Worm (Caenorhabditis elegans): ENCODE measurements around the gene F52E10.4.

- no peak for TF ChIP-seq aly-2 (tag; optimal IDR thresholded peaks at IDR 0.05)
- TF ChIP-seq lin-15B (tag; optimal IDR thresholded peaks at IDR 0.05) = no peak
- no peak for TF ChIP-seq nhr-25 (tag; optimal IDR thresholded peaks at IDR 0.05)
- TF ChIP-seq nfya-1 (tag; optimal IDR thresholded peaks at IDR 0.05; ENCODE audit: insufficient read depth) = no peak
Measured at ce11 chrX:16341838-16342237, 49.0 kb upstream of the F52E10.4 start.

Data from whole organism, L3 larva.